Fruit fly (Drosophila melanogaster): ENCODE data around the gene Noc2.

Gene Noc2

DNA sequence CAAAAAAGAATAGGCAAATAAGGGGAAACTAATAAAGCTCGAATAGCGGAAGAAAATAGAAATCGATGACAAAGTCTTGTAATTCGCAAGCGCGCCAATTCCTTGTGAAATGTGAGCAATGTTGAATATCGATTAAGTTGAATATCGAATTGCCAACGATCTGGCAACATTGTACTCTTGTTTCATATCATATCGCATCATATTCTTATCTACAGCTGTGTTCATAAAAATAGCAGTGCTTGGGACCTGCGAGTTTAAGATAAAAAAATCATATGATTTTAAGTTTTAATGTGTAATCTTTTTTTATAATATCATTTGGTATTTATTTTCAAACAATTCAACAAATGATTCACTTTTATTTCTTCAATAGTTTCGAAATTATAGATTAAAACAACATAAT lies 14.4 kb upstream of the Noc2 start (continued):
- no peak for TF ChIP-seq CG6854 (GFP tag; optimal IDR thresholded peaks at IDR 0.05)

DNA sequence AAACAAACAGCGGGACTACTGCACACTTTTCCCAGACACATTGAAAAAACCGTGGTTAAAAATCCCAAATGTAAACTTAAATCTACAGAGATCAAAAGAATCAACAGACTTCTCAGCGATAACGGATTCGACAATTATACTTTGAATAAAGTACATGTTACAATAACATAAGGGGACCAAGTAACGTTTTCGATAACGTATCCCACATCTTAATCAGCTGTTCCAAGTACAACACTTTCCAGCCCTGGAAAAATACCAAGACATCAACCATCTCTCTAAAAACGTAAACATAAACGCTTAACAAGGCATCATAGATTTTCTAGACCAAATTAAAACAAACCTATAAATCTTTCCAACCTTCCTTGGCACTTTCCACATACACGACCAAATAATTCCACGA lies 9.6 kb upstream of the Noc2 start:
- TF ChIP-seq fd59A (GFP tag; optimal IDR thresholded peaks at IDR 0.05) (no peak), CG11902 (GFP tag; optimal IDR thresholded peaks at IDR 0.05) (no peak), CG1621 (tag; optimal IDR thresholded peaks at IDR 0.05) (no peak), Blimp-1 (GFP tag; optimal IDR thresholded peaks at IDR 0.05) (no peak), Hr4 (GFP tag; optimal IDR thresholded peaks at IDR 0.05) (no peak), vri (GFP tag; optimal IDR thresholded peaks at IDR 0.05) (no peak), CG32006 (GFP tag; optimal IDR thresholded peaks at IDR 0.05) (no peak), pdm3 (GFP tag; optimal IDR thresholded peaks at IDR 0.05) (no peak), lz (GFP tag; optimal IDR thresholded peaks at IDR 0.05) (no peak), CG8119 (GFP tag; IDR thresholded peaks at IDR 0.05) (no peak), Hr39 (GFP tag; optimal IDR thresholded peaks at IDR 0.05) (no peak)

DNA sequence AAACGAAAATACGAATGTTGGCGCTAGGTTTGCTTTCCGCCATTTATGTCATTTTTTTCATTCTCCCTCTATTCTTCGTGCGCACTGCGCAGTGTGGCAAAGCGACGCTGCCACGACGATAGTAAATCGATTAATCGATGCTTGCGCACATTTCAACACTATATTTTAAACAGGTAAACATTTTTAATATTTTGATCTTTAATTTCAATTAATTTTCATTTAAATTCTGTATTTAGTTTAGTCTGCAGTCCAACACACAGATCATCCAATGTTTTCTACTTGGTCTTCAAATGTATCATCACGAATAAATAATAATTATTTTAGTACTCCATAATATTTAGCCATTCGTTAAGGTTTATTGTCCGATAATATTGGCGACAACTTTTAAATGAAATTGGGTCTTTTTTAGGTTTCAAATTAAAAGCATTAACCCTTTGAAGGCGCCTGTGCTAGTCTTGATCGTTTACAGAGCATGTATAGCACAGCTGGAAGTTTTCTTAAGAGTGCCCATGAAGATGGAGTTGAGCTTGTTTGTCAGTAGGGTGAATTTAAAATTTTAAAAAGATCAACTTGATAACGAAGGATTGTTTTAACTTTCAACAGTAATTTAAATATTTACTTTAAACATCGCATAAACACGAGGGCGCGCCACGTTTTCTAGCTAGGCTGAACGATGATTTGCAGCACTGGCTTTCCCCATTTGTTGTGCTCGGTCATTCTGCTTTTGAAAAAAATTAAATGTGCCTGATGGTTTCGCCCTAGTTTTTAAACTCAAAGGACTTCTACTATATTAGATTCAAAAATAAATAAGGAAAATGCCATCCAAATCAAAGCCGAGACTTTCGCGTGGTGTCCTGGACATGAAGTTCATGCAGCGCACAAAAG lies 7.0 kb upstream of the Noc2 start, which contains the start of the genes Mpp6 and E2f2:
Gene Mpp6, plus strand, starts transcription at position 133 of the 885 bp plus-strand sequence.
Gene E2f2, minus strand, starts transcription at position 594 of the 885 bp plus-strand sequence.
- TF ChIP-seq CG10631 (GFP tag; optimal IDR thresholded peaks at IDR 0.05) (peak; percentile 41), Hr4 (GFP tag; optimal IDR thresholded peaks at IDR 0.05) (peak; percentile 32), achi (GFP tag; optimal IDR thresholded peaks at IDR 0.05) (peak; percentile 25), CG7368 (GFP tag; optimal IDR thresholded peaks at IDR 0.05) (peak; percentile 2), CG6854 (GFP tag; optimal IDR thresholded peaks at IDR 0.05) (no peak), CG3919 (GFP tag; optimal IDR thresholded peaks at IDR 0.05) (peak; percentile 5), Eip78C (GFP tag) (peak; percentile 77), cyc (GFP tag; optimal IDR thresholded peaks at IDR 0.05) (peak; percentile 17), CG31627 (GFP tag; optimal IDR thresholded peaks at IDR 0.05) (peak; percentile 34), Ets21C (GFP tag; optimal IDR thresholded peaks at IDR 0.05) (no peak), topi (GFP tag; optimal IDR thresholded peaks at IDR 0.05) (peak; percentile 9), fd85E (GFP tag; optimal IDR thresholded peaks at IDR 0.05) (no peak), CG3032 (tag; optimal IDR thresholded peaks at IDR 0.05) (no peak), OdsH (GFP tag; optimal IDR thresholded peaks at IDR 0.05) (no peak), ss (GFP tag; optimal IDR thresholded peaks at IDR 0.05) (no peak), CG6163 (GFP tag; IDR thresholded peaks at IDR 0.05) (peak; percentile 43; the same call in 1 of the 3 replicates), Gug (GFP tag; IDR thresholded peaks at IDR 0.05) (no peak), pdm3 (GFP tag; optimal IDR thresholded peaks at IDR 0.05) (peak; percentile 22), esn (GFP tag; optimal IDR thresholded peaks at IDR 0.05) (peak; percentile 46), CG8119 (GFP tag; IDR thresholded peaks at IDR 0.05) (no peak), lz (GFP tag; optimal IDR thresholded peaks at IDR 0.05) (peak; percentile 19), CG11294 (GFP tag; IDR thresholded peaks at IDR 0.05) (no peak), fkh (GFP tag; optimal IDR thresholded peaks at IDR 0.05) (peak; percentile 78), dsx (GFP tag; optimal IDR thresholded peaks at IDR 0.05; ENCODE audit: poor library complexity, severe bottlenecking) (no peak)

DNA sequence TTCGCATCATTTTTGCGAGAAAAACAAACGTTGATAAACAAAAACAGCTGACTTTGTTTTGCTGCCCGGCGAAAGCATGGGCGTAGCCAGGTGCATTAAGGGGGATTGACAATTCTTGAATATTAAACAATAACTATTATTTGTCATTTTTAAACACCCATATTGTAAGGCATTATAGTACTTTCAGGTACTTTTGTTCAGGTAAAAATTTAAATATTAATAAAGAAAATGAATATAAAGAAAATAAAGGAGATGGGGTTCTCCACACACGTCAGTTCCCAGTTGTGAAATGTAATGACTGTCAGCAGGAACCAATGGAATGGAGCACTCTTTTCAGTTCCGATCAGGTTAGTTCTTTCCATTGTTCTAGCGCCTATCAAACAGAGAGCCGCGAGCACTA lies 4.9 kb upstream of the Noc2 start, which contains the start of the genes Coq3 and Pld3:
Gene Coq3, minus strand, starts transcription at position 58 of the 400 bp plus-strand sequence.
Gene Pld3, plus strand, starts transcription at position 294 of the 400 bp plus-strand sequence.
- TF ChIP-seq vri (GFP tag; optimal IDR thresholded peaks at IDR 0.05): peak; percentile 94
- peak; percentile 95 for TF ChIP-seq Smox (GFP tag; optimal IDR thresholded peaks at IDR 0.05)
- TF ChIP-seq Hr38 (GFP tag; optimal IDR thresholded peaks at IDR 0.05): peak; percentile 52
- peak; percentile 95 for TF ChIP-seq eg (GFP tag; IDR thresholded peaks at IDR 0.05)
- peak; percentile 93 for TF ChIP-seq Hr4 (GFP tag; optimal IDR thresholded peaks at IDR 0.05)
- TF ChIP-seq spab (GFP tag; optimal IDR thresholded peaks at IDR 0.05): peak; percentile 82
- peak; percentile 94 for TF ChIP-seq CG31627 (GFP tag; optimal IDR thresholded peaks at IDR 0.05)
- peak; percentile 93 for TF ChIP-seq CG3032 (tag; optimal IDR thresholded peaks at IDR 0.05)
- TF ChIP-seq Met (GFP tag; optimal IDR thresholded peaks at IDR 0.05): peak; percentile 94
- TF ChIP-seq acj6 (GFP tag; optimal IDR thresholded peaks at IDR 0.05): peak; percentile 97
- peak; percentile 89 for TF ChIP-seq CG10669 (GFP tag; optimal IDR thresholded peaks at IDR 0.05)
- peak; percentile 94 for TF ChIP-seq lz (GFP tag; optimal IDR thresholded peaks at IDR 0.05)
- TF ChIP-seq CG3919 (GFP tag; optimal IDR thresholded peaks at IDR 0.05): peak; percentile 96
- peak; percentile 99 for TF ChIP-seq Eip78C (GFP tag)
- peak; percentile 74 for TF ChIP-seq fd85E (GFP tag; optimal IDR thresholded peaks at IDR 0.05)
- TF ChIP-seq CG9139 (GFP tag; optimal IDR thresholded peaks at IDR 0.05): peak; percentile 80
- peak; percentile 76 for TF ChIP-seq Blimp-1 (GFP tag; optimal IDR thresholded peaks at IDR 0.05)
- TF ChIP-seq esn (GFP tag; optimal IDR thresholded peaks at IDR 0.05): peak; percentile 97
- peak; percentile 96 for TF ChIP-seq CG10631 (GFP tag; optimal IDR thresholded peaks at IDR 0.05)
- peak; percentile 96 for TF ChIP-seq Sox102F (GFP tag; optimal IDR thresholded peaks at IDR 0.05)
- TF ChIP-seq CG6792 (GFP tag; optimal IDR thresholded peaks at IDR 0.05): peak; percentile 94
- TF ChIP-seq CG1621 (tag; optimal IDR thresholded peaks at IDR 0.05): peak; percentile 87
- peak; percentile 90 for TF ChIP-seq CG8319 (GFP tag; optimal IDR thresholded peaks at IDR 0.05)
- peak; percentile 93 for TF ChIP-seq cyc (GFP tag; optimal IDR thresholded peaks at IDR 0.05)

Data from whole organism, prepupa.